Worm (Caenorhabditis elegans): Measurements from ENCODE around the gene C09B8.8.

DNA sequence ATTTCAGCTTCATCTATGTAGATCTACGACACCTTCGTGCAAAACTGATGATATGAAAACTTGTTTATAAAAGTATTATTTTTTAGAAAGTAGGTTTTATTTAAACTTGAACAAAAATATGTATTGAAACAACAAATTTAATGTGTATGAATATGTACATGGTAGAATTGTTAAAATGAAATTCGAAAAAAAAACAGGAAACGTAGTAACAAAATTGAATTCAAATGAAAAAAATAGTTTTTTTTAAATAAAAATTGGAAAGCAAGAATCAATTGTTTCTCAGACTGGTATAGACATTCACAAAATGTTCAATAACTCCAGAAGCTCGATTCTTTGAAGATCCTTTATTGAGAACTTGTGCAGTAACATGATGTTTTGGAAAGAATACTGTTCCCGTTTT lies 5.5 kb downstream of the C09B8.8 start:
- TF ChIP-seq unc-62 (GFP tag; optimal IDR thresholded peaks at IDR 0.05 in 1 of 2) (peak in 1 of 2 experiments; percentile 90), unc-62 (tag; optimal IDR thresholded peaks at IDR 0.05) (no peak), aly-2 (tag; optimal IDR thresholded peaks at IDR 0.05) (no peak)

Data from whole organism, L4 larva.